Fruit fly (Drosophila melanogaster) Kc167 (cell line): ENCODE data around the gene CG18420.

ENCODE experiments used
- Sin3A ChIP-seq: fragments of >200 bp; optimal IDR thresholded peaks from 2 replicates; lab custom pipeline; 2018; ENCODE audit warnings: missing external identifiers
- psq ChIP-seq: fragments of >200 bp; optimal IDR thresholded peaks from 2 replicates; lab custom pipeline; 2017; ENCODE audit warnings: missing external identifiers
- ttk ChIP-seq: sonication (Bioruptor generic); optimal IDR thresholded peaks from 2 replicates; lab custom pipeline; 2017; ENCODE audit warnings: missing external identifiers

- no peak for TF ChIP-seq psq
- TF ChIP-seq Sin3A (lab: Kevin White, UChicago), result no peak
- no peak for TF ChIP-seq ttk (lab: Kevin White, UChicago)
These were observed 30.8 kb downstream of the CG18420 start, which contains the start of gene CG4701 for dm6 chr2L:14765608-14766007.
